Fruit fly (Drosophila melanogaster) whole organism, wandering third instar larva: ENCODE results near the gene RpL13A.

Source experiments
- Abd-B ChIP-seq: fragments of >200 bp; optimal IDR thresholded peaks from 2 replicates; lab custom pipeline; 2017; ENCODE audit warnings: missing biosample characterization, missing genetic modification characterization
- CG32264 ChIP-seq: fragments of 200-800 bp; sonication (Bioruptor generic); optimal IDR thresholded peaks from 2 replicates; lab custom pipeline; 2016; ENCODE audit warnings: missing biosample characterization, missing genetic modification characterization
- CG9705 ChIP-seq: fragments of 200-800 bp; sonication (Bioruptor generic); optimal IDR thresholded peaks from 2 replicates; lab custom pipeline; 2018; ENCODE audit warnings: missing biosample characterization, mild to moderate bottlenecking, missing genetic modification characterization
- CrebA ChIP-seq: fragments of 200-800 bp; sonication (Bioruptor generic); optimal IDR thresholded peaks from 2 replicates; lab custom pipeline; 2016; ENCODE audit warnings: missing biosample characterization, mild to moderate bottlenecking, missing genetic modification characterization, borderline replicate concordance
- Dfd ChIP-seq: fragments of >200 bp; optimal IDR thresholded peaks from 2 replicates; lab custom pipeline; 2017; ENCODE audit warnings: missing biosample characterization, missing genetic modification characterization
- Dif ChIP-seq: fragments of 200-275, 200-300 bp; sonication (Bioruptor generic); optimal IDR thresholded peaks from 2 replicates; lab custom pipeline; 2018; ENCODE audit warnings: missing biosample characterization, missing genetic modification characterization; ENCODE audit not compliant: partially characterized antibody
- GATAd ChIP-seq: sonication (Bioruptor generic); optimal IDR thresholded peaks from 2 replicates; lab custom pipeline; 2016; ENCODE audit warnings: missing biosample characterization, missing genetic modification characterization
- HLH106 ChIP-seq: fragments of 200-800 bp; optimal IDR thresholded peaks from 3 replicates; lab custom pipeline; 2019; ENCODE audit warnings: missing biosample characterization, mild to moderate bottlenecking, missing genetic modification characterization, moderate library complexity
- Hnf4 ChIP-seq: fragments of 200-800 bp; sonication (Bioruptor generic); optimal IDR thresholded peaks from 2 replicates; lab custom pipeline; 2016; ENCODE audit warnings: missing biosample characterization, mild to moderate bottlenecking, missing genetic modification characterization
- Hr78 ChIP-seq: fragments of >200 bp; optimal IDR thresholded peaks from 2 replicates; lab custom pipeline; 2017; ENCODE audit warnings: missing biosample characterization, missing genetic modification characterization
- Hr83 ChIP-seq: fragments of 200-300 bp; sonication (Bioruptor generic); optimal IDR thresholded peaks from 2 replicates; lab custom pipeline; 2016; ENCODE audit warnings: missing biosample characterization, mild to moderate bottlenecking, missing genetic modification characterization, moderate library complexity; ENCODE audit not compliant: poor library complexity, severe bottlenecking
- Jra ChIP-seq: sonication (Bioruptor generic); optimal IDR thresholded peaks from 2 replicates; lab custom pipeline; 2016; ENCODE audit warnings: missing biosample characterization, missing genetic modification characterization
- Mio ChIP-seq: sonication (Bioruptor generic); optimal IDR thresholded peaks from 2 replicates; lab custom pipeline; 2016; ENCODE audit warnings: missing biosample characterization, missing genetic modification characterization
- Myc ChIP-seq: fragments of >200 bp; optimal IDR thresholded peaks from 2 replicates; lab custom pipeline; 2017
- N ChIP-seq: fragments of >200 bp; optimal IDR thresholded peaks from 2 replicates; lab custom pipeline; 2018; ENCODE audit warnings: missing biosample characterization, missing external identifiers, missing genetic modification characterization
- OdsH ChIP-seq: fragments of 200-800 bp; sonication (Bioruptor generic); optimal IDR thresholded peaks from 2 replicates; lab custom pipeline; 2016; ENCODE audit warnings: missing biosample characterization, mild to moderate bottlenecking, missing genetic modification characterization
- Rel ChIP-seq, 2 experiments: fragments of 200-800 bp; sonication (Bioruptor generic) in 1 of 2; optimal IDR thresholded peaks; 2 replicates in 1 of 2; 3 replicates in 1 of 2; lab custom pipeline; 2016 to 2019; ENCODE audit warnings: mild to moderate bottlenecking in 2 of 2, missing biosample characterization in 2 of 2, missing genetic modification characterization in 2 of 2, moderate library complexity in 1 of 2
- Sp1 ChIP-seq: fragments of 200-800 bp; sonication (Bioruptor generic); optimal IDR thresholded peaks from 3 replicates; lab custom pipeline; 2019; ENCODE audit warnings: missing biosample characterization, mild to moderate bottlenecking, missing genetic modification characterization, moderate library complexity
- Vsx2 ChIP-seq: fragments of 200-300, 225-300 bp; sonication (Bioruptor generic); optimal IDR thresholded peaks from 2 replicates; lab custom pipeline; 2018; ENCODE audit warnings: missing biosample characterization, missing genetic modification characterization; ENCODE audit not compliant: partially characterized antibody
- br ChIP-seq: fragments of 200-800 bp; sonication (Bioruptor generic); optimal IDR thresholded peaks from 2 replicates; lab custom pipeline; 2016; ENCODE audit warnings: missing biosample characterization, missing genetic modification characterization
- brk ChIP-seq: fragments of 200-800 bp; sonication (Bioruptor generic); optimal IDR thresholded peaks from 2 replicates; lab custom pipeline; 2016; ENCODE audit warnings: missing biosample characterization, mild to moderate bottlenecking, missing genetic modification characterization
- dl ChIP-seq, 2 experiments: fragments of 175-275, 200-275 bp in 1 of 2; fragments of 200-275 bp in 1 of 2; sonication (Bioruptor generic); optimal IDR thresholded peaks; lab custom pipeline; 2018; ENCODE audit warnings: mild to moderate bottlenecking in 2 of 2, missing biosample characterization in 2 of 2, missing genetic modification characterization in 2 of 2, moderate library complexity in 2 of 2; ENCODE audit not compliant: partially characterized antibody in 2 of 2, insufficient read depth in 1 of 2
- dmrt93B ChIP-seq: fragments of 200-800 bp; sonication (Bioruptor generic); optimal IDR thresholded peaks from 2 replicates; lab custom pipeline; 2018; ENCODE audit warnings: missing biosample characterization, mild to moderate bottlenecking, missing genetic modification characterization
- dsf ChIP-seq: sonication (Bioruptor generic); optimal IDR thresholded peaks from 2 replicates; lab custom pipeline; 2016; ENCODE audit warnings: missing biosample characterization, missing genetic modification characterization, borderline replicate concordance
- ey ChIP-seq: fragments of 200-800 bp; sonication (Bioruptor generic); optimal IDR thresholded peaks from 2 replicates; lab custom pipeline; 2016; ENCODE audit warnings: missing biosample characterization, missing genetic modification characterization
- foxo ChIP-seq, 2 experiments: fragments of 200-800 bp; sonication (Bioruptor generic); optimal IDR thresholded peaks; 2 replicates in 1 of 2; 3 replicates in 1 of 2; lab custom pipeline; 2016 to 2017; ENCODE audit warnings: missing biosample characterization in 2 of 2, missing genetic modification characterization in 2 of 2
- fru ChIP-seq: fragments of 200-800 bp; sonication (Bioruptor generic); optimal IDR thresholded peaks from 3 replicates; lab custom pipeline; 2016; ENCODE audit warnings: missing biosample characterization, mild to moderate bottlenecking, missing genetic modification characterization
- h ChIP-seq: fragments of 200-800 bp; sonication (Bioruptor generic); optimal IDR thresholded peaks from 3 replicates; lab custom pipeline; 2016; ENCODE audit warnings: missing biosample characterization, mild to moderate bottlenecking, missing genetic modification characterization
- jim ChIP-seq: fragments of 175-275, 200-325 bp; sonication (Bioruptor generic); optimal IDR thresholded peaks from 2 replicates; lab custom pipeline; 2016; ENCODE audit warnings: missing biosample characterization, mild to moderate bottlenecking, missing genetic modification characterization
- lola ChIP-seq: fragments of >200 bp; optimal IDR thresholded peaks from 2 replicates; lab custom pipeline; 2017; ENCODE audit warnings: missing biosample characterization, missing genetic modification characterization
- pan ChIP-seq: fragments of >200 bp; optimal IDR thresholded peaks from 2 replicates; lab custom pipeline; 2017
- psq ChIP-seq: fragments of 200-800 bp; sonication (Bioruptor generic); optimal IDR thresholded peaks from 3 replicates; lab custom pipeline; 2017; ENCODE audit warnings: missing biosample characterization, mild to moderate bottlenecking, missing genetic modification characterization, moderate library complexity
- rgr ChIP-seq: fragments of 200-800 bp; sonication (Bioruptor generic); optimal IDR thresholded peaks from 3 replicates; lab custom pipeline; 2016; ENCODE audit warnings: missing biosample characterization, mild to moderate bottlenecking, missing genetic modification characterization
- sage ChIP-seq: fragments of 200-800 bp; sonication (Bioruptor generic); optimal IDR thresholded peaks from 2 replicates; lab custom pipeline; 2016; ENCODE audit warnings: missing biosample characterization, mild to moderate bottlenecking, missing genetic modification characterization
- sv ChIP-seq: fragments of 200-800 bp; sonication (Bioruptor generic); optimal IDR thresholded peaks from 3 replicates; lab custom pipeline; 2016; ENCODE audit warnings: missing biosample characterization, missing genetic modification characterization
- tai ChIP-seq: sonication (Bioruptor generic); optimal IDR thresholded peaks from 2 replicates; lab custom pipeline; 2016; ENCODE audit warnings: missing biosample characterization, missing genetic modification characterization
- usp ChIP-seq: fragments of >200 bp; optimal IDR thresholded peaks from 2 replicates; lab custom pipeline; 2017; ENCODE audit warnings: missing biosample characterization, missing genetic modification characterization
- woc ChIP-seq: sonication (Bioruptor generic); optimal IDR thresholded peaks from 2 replicates; lab custom pipeline; 2016; ENCODE audit warnings: missing biosample characterization, mild to moderate bottlenecking, missing genetic modification characterization

RpL13A gene

DNA sequence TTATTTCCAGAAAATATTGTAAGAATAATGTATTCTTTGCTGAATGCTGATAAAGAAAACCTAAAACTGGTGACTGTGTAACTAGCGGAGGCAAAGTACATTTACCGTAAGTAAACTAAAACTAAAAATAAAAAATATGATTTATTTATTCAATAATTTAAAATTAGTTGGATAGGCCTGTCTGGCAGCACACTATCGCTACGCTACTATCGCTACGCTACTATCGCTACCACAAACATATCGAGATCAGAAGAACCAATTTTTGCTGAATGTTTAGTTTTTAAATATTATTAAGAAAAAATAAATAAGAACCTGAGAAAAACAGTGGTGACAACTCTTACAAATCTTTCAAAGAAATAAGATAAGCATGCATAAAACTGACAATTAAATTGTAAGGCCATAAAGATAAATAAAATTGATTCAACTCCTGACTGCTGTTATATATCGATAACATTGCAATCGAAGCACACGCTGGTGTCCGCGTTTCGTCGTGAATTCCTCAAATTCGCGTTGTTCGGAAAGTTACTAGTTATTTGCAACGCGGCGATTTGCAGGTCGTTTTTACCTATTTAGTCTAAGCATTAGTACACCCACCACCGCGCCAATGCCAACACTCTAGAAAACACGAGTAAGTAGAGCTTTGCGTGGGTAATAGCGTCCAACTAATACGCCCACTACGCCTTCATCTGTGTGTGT, 36.1 kb downstream of the RpL13A start, which contains the start of gene Wdr33:
Gene Wdr33 (plus strand): TSS at position 438 of the 696 bp plus-strand sequence.
- TF ChIP-seq Hr83 (GFP tag; lab: Kevin White, UChicago) = peak; percentile 34
- peak; percentile 29 for TF ChIP-seq rgr
- TF ChIP-seq br (GFP tag; lab: Kevin White, UChicago) = no peak
- TF ChIP-seq jim (GFP tag; lab: Kevin White, UChicago) = no peak
- TF ChIP-seq foxo (GFP tag; optimal IDR thresholded peaks at IDR 0.05; lab: Kevin White, UChicago) = peak in 1 of 2 experiments; percentile 51
- no peak for TF ChIP-seq OdsH (GFP tag; lab: Kevin White, UChicago)
- peak; percentile 22 for TF ChIP-seq fru
- no peak for TF ChIP-seq sv (GFP tag; lab: Kevin White, UChicago)
- peak; percentile 22 for TF ChIP-seq Sp1 (GFP tag; lab: Kevin White, UChicago)
- TF ChIP-seq CG32264 = no peak
- TF ChIP-seq usp (GFP tag; lab: Kevin White, UChicago) = no peak
- TF ChIP-seq HLH106 (tag; lab: Kevin White, UChicago) = peak; percentile 64
- TF ChIP-seq woc (GFP tag; lab: Kevin White, UChicago) = peak; percentile 45
- no peak for TF ChIP-seq Myc (lab: Kevin White, UChicago)
- peak; percentile 49 for TF ChIP-seq CG9705 (GFP tag; lab: Kevin White, UChicago)
- TF ChIP-seq, all 38 proteins: peak for 8

DNA sequence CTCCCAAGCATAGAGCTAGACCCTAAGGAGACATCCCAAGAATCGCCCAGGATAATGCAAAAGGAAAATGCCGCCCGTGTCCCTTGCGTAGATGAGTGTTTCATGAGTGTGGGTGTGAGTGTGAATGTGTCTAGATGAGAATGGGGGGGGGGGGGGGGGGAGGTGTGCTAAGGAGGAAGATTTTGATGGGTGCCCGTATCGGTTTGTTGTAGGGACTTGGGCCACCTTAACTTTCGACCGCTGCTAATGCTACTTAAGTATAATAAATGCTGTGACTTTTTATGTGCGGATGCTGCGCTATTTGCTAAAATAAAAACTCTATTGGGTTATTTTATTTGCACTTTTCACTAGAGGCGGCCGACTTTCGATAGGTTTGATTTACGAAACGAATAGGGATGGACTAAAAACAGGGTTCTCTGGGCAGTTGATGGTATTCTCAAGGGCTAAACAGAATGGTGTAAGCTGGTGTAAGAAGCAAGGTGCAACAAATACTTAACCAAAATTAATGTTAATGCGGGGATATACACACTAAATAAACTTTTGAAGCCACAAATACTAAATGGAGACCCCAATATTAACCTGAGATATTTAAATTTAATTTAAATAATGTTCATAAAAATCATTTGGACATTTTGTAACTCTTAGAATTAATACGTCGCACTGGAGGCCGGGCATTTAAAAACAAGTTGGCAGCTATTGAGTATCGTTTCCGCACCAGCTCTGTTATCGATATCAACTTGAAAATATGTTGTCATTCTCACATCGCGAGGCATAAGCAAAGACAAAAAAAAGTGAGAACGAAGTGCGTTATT, 44.9 kb downstream of the RpL13A start, which contains the start of the genes Xe7 and Atg17:
Gene Xe7 (minus strand): TSS at position 407 of the 812 bp plus-strand sequence.
Gene Atg17 (plus strand): TSS at position 786 of the 812 bp plus-strand sequence.
- TF ChIP-seq brk (GFP tag; lab: Kevin White, UChicago) (peak; percentile 77), Sp1 (GFP tag; lab: Kevin White, UChicago) (peak; percentile 88), Hr83 (GFP tag; lab: Kevin White, UChicago) (peak; percentile 31), br (GFP tag; lab: Kevin White, UChicago) (peak; percentile 87), lola (no peak), CrebA (GFP tag; lab: Kevin White, UChicago) (no peak), Dif (GFP tag; lab: Kevin White, UChicago) (no peak), foxo (GFP tag; optimal IDR thresholded peaks at IDR 0.05; lab: Kevin White, UChicago) (peak; percentile 19 to 94), Jra (peak; percentile 66), dl (GFP tag; optimal IDR thresholded peaks at IDR 0.05; lab: Kevin White, UChicago; ENCODE audit: insufficient read depth in 1 of 2, partially characterized antibody in 2 of 2) (no peak), woc (GFP tag; lab: Kevin White, UChicago) (peak; percentile 68), ey (GFP tag; lab: Kevin White, UChicago) (peak; percentile 92), Rel (GFP tag; optimal IDR thresholded peaks at IDR 0.05; lab: Kevin White, UChicago) (no peak), Rel (tag; optimal IDR thresholded peaks at IDR 0.05; lab: Kevin White, UChicago) (peak; percentile 61), fru (peak; percentile 89), jim (GFP tag; lab: Kevin White, UChicago) (no peak), OdsH (GFP tag; lab: Kevin White, UChicago) (peak; percentile 86), HLH106 (tag; lab: Kevin White, UChicago) (peak; percentile 95), usp (GFP tag; lab: Kevin White, UChicago) (no peak), CG9705 (GFP tag; lab: Kevin White, UChicago) (peak; percentile 91), Hnf4 (GFP tag; lab: Kevin White, UChicago) (peak; percentile 88), Mio (GFP tag; lab: Kevin White, UChicago) (no peak), sage (GFP tag; lab: Kevin White, UChicago) (peak; percentile 54), Myc (lab: Kevin White, UChicago) (peak; percentile 9), CG32264 (peak; percentile 45), Hr78 (GFP tag; lab: Kevin White, UChicago) (no peak), rgr (peak; percentile 91), h (peak; percentile 90), psq (GFP tag; lab: Kevin White, UChicago) (peak; percentile 81), Dfd (peak; percentile 18), tai (no peak), pan (no peak), Vsx2 (GFP tag; lab: Kevin White, UChicago) (no peak), N (GFP tag; lab: Kevin White, UChicago) (no peak), Abd-B (no peak), dmrt93B (GFP tag; lab: Kevin White, UChicago) (peak; percentile 87), sv (GFP tag; lab: Kevin White, UChicago) (peak; percentile 89), GATAd (GFP tag; lab: Kevin White, UChicago) (peak; percentile 85), dsf (GFP tag; lab: Kevin White, UChicago) (peak; percentile 85)
